Worm (Caenorhabditis elegans) whole organism, young adult: ENCODE results near the gene ani-3.

Experiments
- attf-5 ChIP-seq: fragments of 200-800 bp; sonication (Bioruptor generic); optimal IDR thresholded peaks from 2 replicates; lab custom pipeline; 2018; ENCODE audit warnings: mild to moderate bottlenecking, missing genetic modification characterization, missing compliant biosample characterization
- efl-1 ChIP-seq: fragments of 150-350 bp; optimal IDR thresholded peaks from 2 replicates; lab custom pipeline; 2014; ENCODE audit warnings: missing biosample characterization, missing genetic modification reagents, missing genetic modification characterization
- fkh-3 ChIP-seq: sonication (generic microtip); optimal IDR thresholded peaks from 2 replicates; lab custom pipeline; 2016; ENCODE audit warnings: mild to moderate bottlenecking, missing genetic modification characterization, missing compliant biosample characterization

DNA sequence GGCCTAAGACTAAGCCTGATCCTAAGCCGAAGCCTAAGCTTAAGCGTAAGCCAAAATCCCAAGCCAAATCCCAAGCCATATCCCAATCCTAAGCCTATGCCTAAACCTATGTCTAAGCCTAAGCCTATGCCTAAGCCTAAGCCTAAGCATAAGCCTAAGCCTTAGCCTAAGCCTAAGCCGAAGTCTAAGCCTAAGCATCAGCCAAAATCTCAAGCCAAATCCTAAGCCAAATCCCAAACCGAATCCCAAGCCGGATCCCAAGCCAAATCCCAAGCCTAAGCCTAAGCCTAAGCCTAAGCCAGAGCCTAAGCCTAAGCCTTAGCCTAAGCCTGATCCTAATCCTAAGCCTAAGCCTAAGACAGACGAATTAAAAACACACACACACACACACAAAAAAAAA is 49.6 kb downstream of the ani-3 start:
- TF ChIP-seq fkh-3 (tag; lab: Kevin White, UChicago) (no peak), attf-5 (GFP tag; lab: Kevin White, UChicago) (no peak), efl-1 (GFP tag; lab: Kevin White, UChicago) (no peak)
